Fruit fly (Drosophila melanogaster) Kc167 (cell line): ENCODE data around the gene Snm1.

Source experiments
- Myc ChIP-seq: fragments of >200 bp; optimal IDR thresholded peaks from 2 replicates; lab custom pipeline; 2017; ENCODE audit warnings: missing external identifiers
- Sin3A ChIP-seq: fragments of >200 bp; optimal IDR thresholded peaks from 2 replicates; lab custom pipeline; 2018; ENCODE audit warnings: missing external identifiers
- h ChIP-seq: fragments of >200 bp; optimal IDR thresholded peaks from 3 replicates; lab custom pipeline; 2018; ENCODE audit warnings: missing external identifiers
- insv ChIP-seq: fragments of >200 bp; optimal IDR thresholded peaks from 3 replicates; lab custom pipeline; 2018; ENCODE audit warnings: missing external identifiers
- psq ChIP-seq: fragments of >200 bp; optimal IDR thresholded peaks from 2 replicates; lab custom pipeline; 2017; ENCODE audit warnings: missing external identifiers
- ttk ChIP-seq: sonication (Bioruptor generic); optimal IDR thresholded peaks from 2 replicates; lab custom pipeline; 2017; ENCODE audit warnings: missing external identifiers

The Snm1 gene

DNA sequence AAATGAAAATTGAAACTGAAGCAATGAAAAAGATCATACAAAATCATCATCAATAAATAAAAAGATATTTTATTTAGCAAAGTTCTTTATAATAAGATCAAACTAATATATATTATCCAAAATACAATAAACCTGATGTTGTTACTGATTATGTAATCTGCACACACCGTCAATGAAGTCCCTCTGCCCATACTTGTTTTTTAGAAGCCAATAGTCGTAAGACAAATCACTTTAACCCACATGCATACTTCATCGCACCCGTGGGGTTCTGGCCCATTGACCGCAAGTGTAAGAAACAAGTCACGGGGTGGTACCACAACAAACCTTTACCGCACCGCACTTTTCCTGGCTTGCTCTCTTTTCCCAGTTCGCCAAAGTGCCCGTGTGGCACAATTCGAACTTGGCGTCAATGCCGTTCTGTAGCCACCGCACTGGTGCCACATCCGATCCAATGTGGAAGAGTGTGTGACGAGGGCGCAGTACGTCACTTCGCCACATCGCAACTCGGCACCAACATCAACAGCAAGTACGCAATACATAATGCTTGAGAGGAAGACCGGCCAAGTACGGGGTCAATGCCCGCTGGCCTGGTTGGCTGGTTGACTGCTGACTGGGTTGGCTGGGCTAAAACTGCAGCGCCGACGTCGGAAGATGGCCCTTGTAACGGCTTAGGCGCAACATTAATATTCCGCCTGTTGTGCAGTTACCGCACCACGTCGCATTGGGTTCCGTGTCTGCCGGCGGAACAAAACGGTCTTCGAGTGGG lies 18.2 kb downstream of the Snm1 start:
- TF ChIP-seq insv (lab: Kevin White, UChicago) (no peak), h (lab: Kevin White, UChicago) (no peak), Sin3A (no peak), ttk (lab: Kevin White, UChicago) (no peak), Myc (lab: Kevin White, UChicago) (no peak), psq (lab: Kevin White, UChicago) (no peak)

DNA sequence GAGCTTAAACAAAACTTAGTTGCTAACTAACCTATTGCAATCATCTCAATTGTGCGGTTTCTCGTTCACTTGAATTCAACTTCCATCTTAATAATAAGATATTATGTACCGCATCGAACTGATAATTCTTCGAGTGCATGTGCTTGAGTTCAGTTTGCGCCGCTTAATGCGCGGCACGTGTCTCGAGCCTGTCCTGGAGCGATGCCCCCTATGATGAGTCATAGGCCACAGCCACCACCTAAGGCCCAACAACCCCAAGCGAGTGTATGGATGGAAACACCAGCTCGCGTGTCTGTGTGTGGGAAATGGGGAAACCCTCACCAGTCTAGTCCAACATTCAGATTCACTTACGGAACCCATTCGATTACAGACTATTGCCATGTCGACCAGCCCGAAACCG lies 19.0 kb downstream of the Snm1 start:
- TF ChIP-seq h (lab: Kevin White, UChicago) (no peak), Myc (lab: Kevin White, UChicago) (no peak), ttk (lab: Kevin White, UChicago) (no peak), Sin3A (no peak), psq (lab: Kevin White, UChicago) (no peak), insv (lab: Kevin White, UChicago) (no peak)

DNA sequence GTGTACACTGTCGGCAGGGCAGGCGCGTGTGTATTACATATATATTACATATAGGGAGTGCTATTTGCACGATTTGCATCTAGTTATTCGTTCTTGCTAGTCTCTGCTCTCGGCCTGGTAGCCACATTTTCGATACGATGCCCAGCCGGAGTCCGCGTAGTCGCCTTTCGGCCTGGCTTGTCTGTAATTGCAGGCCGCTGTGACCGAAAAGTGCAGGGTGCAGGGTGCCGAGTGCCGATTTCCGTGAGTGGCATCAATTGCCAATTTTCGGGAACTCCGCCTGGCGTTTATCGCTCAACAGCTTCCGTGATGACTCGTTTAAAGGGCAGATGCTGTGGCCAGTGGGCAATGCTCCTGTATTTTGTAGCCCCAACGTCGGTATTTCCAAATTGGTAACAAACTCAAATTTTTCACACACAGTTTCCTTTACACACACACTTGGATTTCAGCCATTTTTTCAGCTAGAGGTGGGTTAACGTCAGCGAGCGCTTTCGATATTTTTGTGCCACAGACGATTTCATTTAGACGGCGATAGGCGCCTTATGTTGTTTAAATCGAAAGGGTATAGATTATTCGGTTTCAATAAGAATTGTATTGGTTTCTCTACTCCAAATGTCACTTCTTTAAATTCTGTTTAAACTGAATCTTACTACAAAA lies 33.1 kb downstream of the Snm1 start, which contains the start of gene CG2926:
Gene CG2926, minus strand, starts transcription at position 518 of the 657 bp plus-strand sequence.
- no peak for TF ChIP-seq psq (lab: Kevin White, UChicago)
- no peak for TF ChIP-seq ttk (lab: Kevin White, UChicago)

DNA sequence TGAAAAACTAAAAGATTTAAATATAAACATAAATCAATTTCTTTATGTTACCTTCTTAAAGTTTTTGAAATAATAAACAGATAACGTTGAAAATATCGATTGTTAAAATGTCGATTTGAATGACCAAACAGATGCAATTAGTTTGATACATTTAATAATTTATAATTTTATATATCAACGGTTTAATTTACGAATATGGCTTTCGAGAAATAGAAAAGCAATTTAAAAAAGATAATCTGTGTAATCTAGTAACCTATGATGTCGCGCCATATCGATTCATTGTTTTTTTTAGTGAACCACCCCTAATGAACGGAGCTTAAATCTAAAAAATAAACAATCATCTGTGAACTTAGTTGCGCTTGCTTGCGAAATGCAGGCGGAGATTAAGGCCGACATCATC lies 33.7 kb downstream of the Snm1 start, which contains the start of gene PolZ2:
Gene PolZ2, plus strand, starts transcription at position 301 of the 400 bp plus-strand sequence.
- TF ChIP-seq Myc (lab: Kevin White, UChicago): no peak
- no peak for TF ChIP-seq Sin3A
- TF ChIP-seq ttk (lab: Kevin White, UChicago): no peak
- TF ChIP-seq psq (lab: Kevin White, UChicago): no peak
- TF ChIP-seq h (lab: Kevin White, UChicago): no peak
- TF ChIP-seq insv (lab: Kevin White, UChicago): no peak

DNA sequence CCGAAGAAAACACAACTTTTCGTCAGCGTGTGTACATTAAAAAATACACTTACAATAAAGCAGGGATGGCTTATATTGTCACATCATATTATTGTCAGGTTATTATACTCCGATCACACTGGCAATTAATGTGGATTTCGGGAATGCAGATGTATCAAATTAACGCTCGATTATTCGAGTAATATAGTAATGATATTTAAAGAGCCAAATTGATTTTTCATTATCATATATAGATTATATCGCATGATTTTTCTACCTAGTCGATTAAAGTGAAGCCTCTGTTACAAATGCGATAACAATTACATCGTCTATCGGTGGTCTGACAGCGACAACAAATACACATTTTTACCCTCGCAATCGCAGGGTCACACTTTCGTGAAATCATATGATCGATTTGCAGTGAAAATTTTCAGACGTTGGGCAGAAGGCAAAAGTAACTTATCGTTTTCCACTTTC lies 36.5 kb downstream of the Snm1 start, which contains the start of the genes noi and Vha26:
Gene noi, minus strand, starts transcription at position 62 of the 456 bp plus-strand sequence.
Gene Vha26, plus strand, starts transcription at position 366 of the 456 bp plus-strand sequence.
- TF ChIP-seq Sin3A (no peak), psq (lab: Kevin White, UChicago) (no peak)

DNA sequence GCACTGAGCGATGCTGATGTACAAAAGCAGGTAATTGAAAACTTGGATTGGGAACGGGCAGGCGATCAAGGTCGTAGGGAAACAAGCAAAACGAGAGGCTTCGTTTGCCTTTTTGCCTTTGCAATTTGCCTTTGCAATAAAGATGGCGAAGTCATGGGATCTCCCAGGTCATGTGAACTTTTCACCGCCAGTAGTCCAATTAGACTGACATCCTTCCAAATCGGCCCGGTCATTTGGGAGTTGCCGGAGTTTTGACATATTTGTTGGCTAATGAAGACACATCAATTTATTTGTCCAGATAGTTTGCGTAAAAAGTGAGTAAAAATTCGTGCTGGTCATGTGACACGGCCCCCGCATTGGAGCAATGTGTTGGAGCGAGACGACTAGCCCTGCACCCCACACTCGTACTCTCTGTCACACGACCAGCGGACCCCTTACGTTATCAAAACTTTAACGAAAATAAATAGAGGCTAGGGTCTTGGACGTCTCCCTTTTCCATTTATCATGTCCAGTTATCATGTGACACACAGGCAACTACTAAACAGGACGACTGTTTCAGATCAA lies 37.2 kb downstream of the Snm1 start:
- TF ChIP-seq h (lab: Kevin White, UChicago) (no peak), ttk (lab: Kevin White, UChicago) (no peak), insv (lab: Kevin White, UChicago) (no peak), Myc (lab: Kevin White, UChicago) (no peak), Sin3A (no peak), psq (lab: Kevin White, UChicago) (no peak)

DNA sequence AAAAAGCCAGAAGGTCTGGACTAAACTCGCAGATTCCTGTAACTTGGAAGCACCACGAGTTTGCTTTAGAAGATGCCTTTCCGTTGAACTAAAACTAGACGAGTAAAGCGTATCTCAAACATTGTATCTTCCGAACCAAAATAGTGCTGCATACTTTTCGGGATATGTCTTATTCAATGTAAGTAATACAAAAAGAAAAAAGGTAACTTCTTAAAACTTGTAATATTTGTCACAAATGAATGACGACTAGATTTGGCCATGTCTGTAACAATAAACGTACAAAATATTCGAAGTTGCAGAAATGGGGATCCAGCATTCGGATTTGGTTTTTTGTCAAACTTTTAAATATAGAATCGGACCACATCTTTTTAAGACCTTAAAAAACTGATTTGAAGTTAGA lies 40.0 kb downstream of the Snm1 start:
- TF ChIP-seq insv (lab: Kevin White, UChicago): no peak
- no peak for TF ChIP-seq ttk (lab: Kevin White, UChicago)
- no peak for TF ChIP-seq Myc (lab: Kevin White, UChicago)
- no peak for TF ChIP-seq Sin3A

DNA sequence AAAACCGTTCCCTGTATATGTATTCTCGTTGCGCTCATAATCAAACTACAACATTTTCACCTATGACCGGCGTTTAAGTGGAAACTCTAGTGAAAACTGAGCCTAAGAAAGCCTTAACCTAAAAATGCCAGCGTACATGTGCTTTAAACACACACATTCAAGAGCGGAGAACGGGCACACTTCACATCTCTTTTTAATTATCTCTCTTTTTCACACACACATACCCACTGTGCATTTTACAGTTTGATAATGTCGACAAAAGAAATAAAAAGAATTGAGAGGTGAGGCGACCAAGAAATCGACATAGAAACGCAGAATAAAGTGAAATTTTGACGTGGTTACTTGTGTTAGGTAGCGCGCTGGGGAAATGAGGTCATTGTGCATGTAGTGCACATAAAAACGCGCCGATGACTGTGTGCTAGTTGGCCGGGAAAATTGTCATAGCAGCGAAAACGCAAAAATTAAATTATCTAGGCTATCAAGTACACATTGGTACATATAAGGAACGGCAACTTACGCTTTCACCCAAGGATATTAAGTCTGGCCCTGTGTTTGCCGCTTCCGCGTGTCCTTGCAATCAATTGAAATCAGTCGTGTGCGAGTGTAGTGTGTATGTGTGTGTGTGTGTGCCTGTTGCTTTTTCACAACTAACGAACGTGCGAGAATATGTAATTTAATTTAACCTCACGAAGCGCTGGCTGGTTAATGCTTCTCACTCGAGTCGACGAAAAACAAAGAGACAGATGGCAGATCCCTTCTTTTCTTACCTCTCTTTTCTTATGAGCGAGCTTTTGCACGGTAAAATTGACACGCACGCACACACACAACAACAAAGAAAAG lies 44.9 kb downstream of the Snm1 start:
- no peak for TF ChIP-seq psq (lab: Kevin White, UChicago)
- no peak for TF ChIP-seq h (lab: Kevin White, UChicago)
- no peak for TF ChIP-seq insv (lab: Kevin White, UChicago)
- no peak for TF ChIP-seq Myc (lab: Kevin White, UChicago)
- no peak for TF ChIP-seq ttk (lab: Kevin White, UChicago)
- no peak for TF ChIP-seq Sin3A

DNA sequence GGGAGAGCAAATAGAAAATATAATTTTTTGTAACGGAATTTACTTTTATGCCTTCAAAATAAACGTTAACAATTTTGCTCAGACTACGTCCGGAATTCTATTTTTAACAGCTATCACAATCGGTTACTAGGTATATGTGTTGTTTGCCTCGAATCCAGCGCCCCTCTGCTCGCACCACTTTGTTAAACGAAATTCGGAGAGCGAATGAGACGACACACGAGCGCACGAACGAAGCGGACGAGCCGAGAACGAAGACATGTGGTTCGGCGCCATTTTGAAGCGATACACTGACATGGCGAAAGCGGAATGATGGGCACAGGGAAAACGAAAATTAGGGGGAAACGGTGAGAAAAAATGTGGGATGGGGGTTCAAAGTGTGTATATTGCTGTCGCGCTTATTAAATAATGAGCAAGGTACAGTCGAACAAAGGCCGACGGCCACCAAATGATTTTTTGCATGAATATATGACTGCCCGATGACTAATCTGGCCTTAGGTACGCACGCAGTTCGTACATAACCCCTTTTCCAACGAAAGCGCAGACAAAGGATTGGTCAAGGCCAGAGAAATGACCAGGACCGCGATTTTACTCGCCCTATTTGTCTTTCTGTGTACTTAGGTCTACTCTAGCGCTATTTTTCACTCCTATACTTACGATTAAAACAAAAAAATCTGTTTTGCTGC lies 45.6 kb downstream of the Snm1 start:
- TF ChIP-seq psq (lab: Kevin White, UChicago) (no peak), ttk (lab: Kevin White, UChicago) (no peak), Myc (lab: Kevin White, UChicago) (no peak), Sin3A (no peak), h (lab: Kevin White, UChicago) (no peak), insv (lab: Kevin White, UChicago) (no peak)

DNA sequence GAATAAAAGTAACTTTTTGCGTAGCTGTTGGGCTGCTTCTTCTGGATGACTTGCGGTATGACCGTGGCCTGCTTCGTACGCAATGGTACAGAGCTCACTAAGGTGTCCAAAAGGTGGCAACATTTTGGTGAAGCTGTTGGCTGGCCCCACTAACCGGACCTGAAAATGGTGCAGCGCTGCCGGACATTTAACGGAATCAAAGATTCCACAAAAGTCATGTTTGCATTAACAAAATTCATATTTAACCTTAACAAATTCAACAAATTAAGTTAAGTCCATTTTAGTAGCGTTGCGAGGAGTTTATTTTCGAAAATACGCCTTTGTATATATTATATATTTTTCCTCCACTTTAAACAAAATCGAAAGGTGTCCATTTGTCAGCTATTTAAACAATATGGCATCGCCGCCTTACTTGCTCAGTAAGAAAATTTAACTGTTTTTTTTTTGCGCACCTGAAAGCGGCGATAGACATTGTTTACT lies 46.2 kb downstream of the Snm1 start, which contains the start of the genes kra and SecS:
Gene kra, minus strand, starts transcription at position 93 of the 480 bp plus-strand sequence.
Gene SecS, plus strand, starts transcription at position 390 of the 480 bp plus-strand sequence.
- TF ChIP-seq h (lab: Kevin White, UChicago) (no peak), ttk (lab: Kevin White, UChicago) (no peak), Myc (lab: Kevin White, UChicago) (no peak), psq (lab: Kevin White, UChicago) (no peak), Sin3A (no peak), insv (lab: Kevin White, UChicago) (no peak)
